Fruit fly (Drosophila melanogaster) whole organism, pupa: ENCODE data around the gene Vha100-2.

ENCODE experiments used
- CG10348 ChIP-seq: fragments of 200-800 bp; sonication (Bioruptor generic); IDR thresholded peaks from 2 replicates; pipeline ENCODE4 v1.3.6; 2022; ENCODE audit warnings: missing biosample characterization, missing genetic modification characterization
- CG12605 ChIP-seq: fragments of 200-800 bp; sonication (Bioruptor generic); IDR thresholded peaks from 2 replicates; pipeline ENCODE4 v1.3.6; 2022; ENCODE audit warnings: missing biosample characterization, missing genetic modification characterization
- CG13204 ChIP-seq: fragments of 200-800 bp; sonication (Bioruptor generic); optimal IDR thresholded peaks from 2 replicates; lab custom pipeline; 2018; ENCODE audit warnings: missing biosample characterization, mild to moderate bottlenecking, missing genetic modification characterization, moderate library complexity
- CG14655 ChIP-seq: fragments of 200-800 bp; sonication (Bioruptor generic); optimal IDR thresholded peaks from 3 replicates; lab custom pipeline; 2017; ENCODE audit warnings: mild to moderate bottlenecking, missing biosample characterization, missing genetic modification reagents, missing genetic modification characterization
- CG15710 ChIP-seq: fragments of 200-800 bp; sonication (Bioruptor generic); optimal IDR thresholded peaks from 2 replicates; lab custom pipeline; 2018; ENCODE audit warnings: missing biosample characterization, mild to moderate bottlenecking, missing genetic modification characterization, moderate library complexity
- CG17806 ChIP-seq: fragments of 200-800 bp; sonication (Bioruptor generic); optimal IDR thresholded peaks from 2 replicates; lab custom pipeline; 2018; ENCODE audit warnings: missing biosample characterization, mild to moderate bottlenecking, missing genetic modification characterization, moderate library complexity
- CG32121 ChIP-seq: fragments of 200-800 bp; sonication (Bioruptor generic); IDR thresholded peaks from 2 replicates; pipeline ENCODE4 v1.3.6; 2022; ENCODE audit warnings: missing biosample characterization, missing genetic modification characterization
- CG34367 ChIP-seq: fragments of 200-800 bp; sonication (Bioruptor generic); optimal IDR thresholded peaks from 2 replicates; lab custom pipeline; 2018; ENCODE audit warnings: missing biosample characterization, mild to moderate bottlenecking, missing genetic modification characterization
- CG4496 ChIP-seq: fragments of 200-800 bp; sonication (Bioruptor generic); IDR thresholded peaks from 3 replicates; pipeline ENCODE4 v1.3.6; 2022; ENCODE audit warnings: missing biosample characterization, missing genetic modification characterization
- CG8159 ChIP-seq: fragments of 200-800 bp; sonication (Bioruptor generic); optimal IDR thresholded peaks from 3 replicates; lab custom pipeline; 2018; ENCODE audit warnings: missing biosample characterization, mild to moderate bottlenecking, missing genetic modification characterization, moderate library complexity
- CG8301 ChIP-seq: fragments of 200-800 bp; sonication (Bioruptor generic); optimal IDR thresholded peaks from 2 replicates; lab custom pipeline; 2018; ENCODE audit warnings: missing biosample characterization, mild to moderate bottlenecking, missing genetic modification characterization
- CG9948 ChIP-seq: fragments of 200-800 bp; sonication (Bioruptor generic); optimal IDR thresholded peaks from 2 replicates; lab custom pipeline; 2018; ENCODE audit warnings: missing biosample characterization, mild to moderate bottlenecking, missing genetic modification characterization, moderate library complexity
- D1 ChIP-seq: fragments of 200-800 bp; sonication (Bioruptor generic); optimal IDR thresholded peaks from 2 replicates; lab custom pipeline; 2018; ENCODE audit warnings: missing biosample characterization, mild to moderate bottlenecking, missing genetic modification characterization, moderate library complexity
- EcR ChIP-seq: fragments of 200-800 bp; sonication (Bioruptor generic); optimal IDR thresholded peaks from 3 replicates; lab custom pipeline; 2019; ENCODE audit warnings: missing biosample characterization, missing genetic modification characterization, mild to moderate bottlenecking, moderate library complexity, missing genetic modification reagents
- Ets98B ChIP-seq: fragments of 200-800 bp; sonication (Bioruptor generic); IDR thresholded peaks from 2 replicates; pipeline ENCODE4 v1.3.6; 2022; ENCODE audit warnings: missing biosample characterization, missing genetic modification characterization
- Pif1A ChIP-seq: fragments of 200-800 bp; sonication (Bioruptor generic); optimal IDR thresholded peaks from 3 replicates; lab custom pipeline; 2016; ENCODE audit warnings: missing biosample characterization, missing genetic modification characterization
- Pif1B ChIP-seq: fragments of 200-800 bp; sonication (Bioruptor generic); optimal IDR thresholded peaks from 3 replicates; lab custom pipeline; 2016; ENCODE audit warnings: missing biosample characterization, missing genetic modification characterization
- Snoo ChIP-seq: fragments of 200-800 bp; sonication (Bioruptor generic); optimal IDR thresholded peaks from 3 replicates; lab custom pipeline; 2017; ENCODE audit warnings: missing biosample characterization, mild to moderate bottlenecking, missing genetic modification characterization, inconsistent platforms
- fd96Ca ChIP-seq: fragments of 200-800 bp; sonication (Bioruptor generic); IDR thresholded peaks from 3 replicates; pipeline ENCODE4 v1.3.6; 2022; ENCODE audit warnings: missing biosample characterization, missing genetic modification characterization
- gl ChIP-seq: fragments of 200-800 bp; sonication (Bioruptor generic); optimal IDR thresholded peaks from 2 replicates; lab custom pipeline; 2018; ENCODE audit warnings: missing biosample characterization, mild to moderate bottlenecking, missing genetic modification characterization
- rn ChIP-seq: fragments of 200-800 bp; sonication (Bioruptor generic); IDR thresholded peaks from 2 replicates; pipeline ENCODE4 v1.3.6; 2022; ENCODE audit warnings: missing biosample characterization, missing genetic modification characterization

The Vha100-2 gene

dm6 chr3R:18398954-18399697, at the start of gene Vha100-2:
Vha100-2 (minus strand) TSS chr3R:18399169.
- TF ChIP-seq gl (no peak), CG8301 (tag; lab: Kevin White, UChicago) (no peak), Ets98B (peak; percentile 73), D1 (tag; lab: Kevin White, UChicago) (no peak), Snoo (tag; lab: Kevin White, UChicago) (no peak), CG15710 (tag; lab: Kevin White, UChicago) (no peak), CG4496 (GFP tag; lab: Robert Waterston, UW) (peak; percentile 70; the same call in 2 of the 3 replicates), CG12605 (GFP tag; lab: Robert Waterston, UW) (peak; percentile 51; the same call in 1 of the 2 replicates), CG32121 (GFP tag; lab: Robert Waterston, UW) (peak; percentile 49), CG13204 (GFP tag; lab: Kevin White, UChicago) (no peak), CG8159 (peak; percentile 5), fd96Ca (GFP tag; lab: Robert Waterston, UW) (peak; percentile 29; the same call in 1 of the 3 replicates), CG17806 (no peak), CG14655 (GFP tag; lab: Kevin White, UChicago) (peak; percentile 38), rn (no peak)

dm6 chr3R:18448059-18448979, 49.4 kb upstream of the Vha100-2 start:
- TF ChIP-seq CG8159 = no peak
- peak; percentile 51 for TF ChIP-seq CG14655 (GFP tag; lab: Kevin White, UChicago)
- no peak for TF ChIP-seq D1 (tag; lab: Kevin White, UChicago)
- TF ChIP-seq Pif1A (GFP tag; lab: Kevin White, UChicago) = peak; percentile 29
- TF ChIP-seq Ets98B = peak; percentile 12
- peak; percentile 56; the same call in 1 of the 3 replicates for TF ChIP-seq fd96Ca (GFP tag; lab: Robert Waterston, UW)
- TF ChIP-seq gl = no peak
- no peak for TF ChIP-seq Pif1B (GFP tag; lab: Kevin White, UChicago)
- no peak for TF ChIP-seq CG17806
- TF ChIP-seq CG9948 (tag; lab: Kevin White, UChicago) = no peak
- peak; percentile 70; the same call in 1 of the 2 replicates for TF ChIP-seq CG10348
- no peak for TF ChIP-seq CG15710 (tag; lab: Kevin White, UChicago)
- 0 out of 2 replicates have a peak, but pooled peaks have one; percentile 11 for TF ChIP-seq rn
- TF ChIP-seq EcR (GFP tag; lab: Kevin White, UChicago) = no peak
- TF ChIP-seq CG4496 (GFP tag; lab: Robert Waterston, UW) = peak; percentile 68
- TF ChIP-seq CG13204 (GFP tag; lab: Kevin White, UChicago) = no peak
- TF ChIP-seq CG12605 (GFP tag; lab: Robert Waterston, UW) = no peak
- TF ChIP-seq Snoo (tag; lab: Kevin White, UChicago) = peak; percentile 81
- TF ChIP-seq CG32121 (GFP tag; lab: Robert Waterston, UW) = peak; percentile 38
- no peak for TF ChIP-seq CG34367
- TF ChIP-seq CG8301 (tag; lab: Kevin White, UChicago) = peak; percentile 51
- TF ChIP-seq, all 21 proteins: peak for 10

DNA sequence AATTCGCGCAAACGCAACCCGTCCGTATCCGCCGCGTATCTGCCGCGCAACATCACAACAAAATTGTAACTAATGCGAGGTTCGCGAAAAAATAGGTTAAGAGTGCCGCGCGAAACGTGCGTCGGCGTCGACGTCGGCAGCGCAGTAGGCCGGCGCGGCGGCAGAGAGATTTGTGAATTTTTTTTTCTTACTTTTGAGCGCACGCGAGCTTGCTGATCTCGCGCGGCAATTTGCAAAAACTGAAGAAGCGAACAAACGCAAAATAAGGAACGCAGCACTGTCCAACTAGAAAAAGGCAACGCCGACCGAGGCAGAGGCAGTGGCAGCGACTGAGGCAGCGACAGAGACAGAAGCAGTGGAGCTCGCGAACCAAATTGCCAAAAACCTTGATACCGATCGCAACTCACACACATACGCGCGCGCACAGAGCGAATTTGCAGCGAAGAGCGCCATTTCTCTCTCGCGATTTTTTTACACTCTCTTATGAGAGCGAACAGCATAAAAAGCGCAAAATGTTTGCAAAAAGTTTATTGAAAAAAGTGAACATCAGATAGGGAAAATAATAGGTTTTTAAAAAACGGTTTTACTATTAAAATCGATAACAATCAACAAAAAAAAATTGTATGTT, 48.3 kb upstream of the Vha100-2 start:
- TF ChIP-seq fd96Ca (GFP tag; lab: Robert Waterston, UW) (0 out of 3 replicates have a peak, but pooled peaks have one; percentile 19), CG13204 (GFP tag; lab: Kevin White, UChicago) (no peak), CG10348 (no peak), D1 (tag; lab: Kevin White, UChicago) (no peak), Ets98B (no peak; the same call in 1 of the 2 replicates), CG15710 (tag; lab: Kevin White, UChicago) (no peak), CG4496 (GFP tag; lab: Robert Waterston, UW) (0 out of 3 replicates have a peak, but pooled peaks have one; percentile 30), EcR (GFP tag; lab: Kevin White, UChicago) (no peak), CG32121 (GFP tag; lab: Robert Waterston, UW) (peak; percentile 60; the same call in 1 of the 2 replicates), CG8301 (tag; lab: Kevin White, UChicago) (no peak)

DNA sequence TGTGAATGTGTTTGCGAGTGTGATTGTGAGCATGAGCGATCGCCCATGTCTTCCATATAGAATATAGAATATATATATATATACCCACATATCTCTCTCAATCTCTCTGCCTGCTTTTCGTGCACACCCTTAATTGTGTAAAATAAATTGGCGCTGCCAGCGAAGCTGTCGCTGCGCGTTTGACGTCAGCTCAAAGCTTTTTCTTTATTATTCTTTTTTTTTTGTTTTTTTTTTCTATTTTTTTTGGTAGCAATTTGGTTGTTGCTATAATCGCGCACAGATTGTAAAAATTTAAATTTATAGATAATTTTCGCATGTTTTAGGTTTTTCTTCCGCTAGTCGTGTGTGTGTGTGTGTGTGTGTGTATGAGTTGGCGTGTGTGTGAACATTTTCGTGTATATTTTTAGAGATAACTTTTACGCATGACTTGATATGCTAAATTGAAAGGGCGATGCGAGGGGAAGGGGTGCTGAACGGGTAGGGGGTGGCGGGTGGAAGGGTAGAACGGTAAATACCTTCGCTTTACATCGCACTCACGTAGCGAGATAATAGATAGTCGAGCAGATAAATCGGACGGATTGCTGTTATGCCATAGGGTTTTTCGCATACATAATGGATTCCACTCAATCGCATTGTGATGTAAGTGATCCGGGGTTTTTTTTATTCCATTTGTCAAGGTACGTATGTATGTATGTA, 46.3 kb upstream of the Vha100-2 start:
- TF ChIP-seq CG10348 = no peak
- TF ChIP-seq CG4496 (GFP tag; lab: Robert Waterston, UW) = no peak
- no peak for TF ChIP-seq CG17806
- TF ChIP-seq Snoo (tag; lab: Kevin White, UChicago) = no peak
- no peak for TF ChIP-seq fd96Ca (GFP tag; lab: Robert Waterston, UW)
- no peak for TF ChIP-seq Ets98B
- no peak for TF ChIP-seq CG32121 (GFP tag; lab: Robert Waterston, UW)
- no peak for TF ChIP-seq Pif1A (GFP tag; lab: Kevin White, UChicago)
- no peak for TF ChIP-seq CG34367
- TF ChIP-seq CG12605 (GFP tag; lab: Robert Waterston, UW) = no peak
- TF ChIP-seq CG14655 (GFP tag; lab: Kevin White, UChicago) = no peak
- no peak for TF ChIP-seq D1 (tag; lab: Kevin White, UChicago)
- TF ChIP-seq CG8301 (tag; lab: Kevin White, UChicago) = no peak
- TF ChIP-seq EcR (GFP tag; lab: Kevin White, UChicago) = no peak
- TF ChIP-seq CG8159 = no peak
- no peak for TF ChIP-seq Pif1B (GFP tag; lab: Kevin White, UChicago)
- no peak for TF ChIP-seq CG9948 (tag; lab: Kevin White, UChicago)
- no peak for TF ChIP-seq CG13204 (GFP tag; lab: Kevin White, UChicago)
- TF ChIP-seq CG15710 (tag; lab: Kevin White, UChicago) = no peak
- TF ChIP-seq gl = no peak
